Fruit fly (Drosophila melanogaster) whole organism: ENCODE data around the gene ase.

ENCODE experiments used
- Dll ChIP-seq: fragments of >200 bp; optimal IDR thresholded peaks from 2 replicates; lab custom pipeline; 2017
- psq ChIP-seq: fragments of >200 bp; optimal IDR thresholded peaks from 2 replicates; lab custom pipeline; 2017

- TF ChIP-seq Dll (lab: Kevin White, UChicago) (no peak), psq (lab: Kevin White, UChicago) (no peak)
Measured at dm6 chrX:478766-479165, 18.2 kb downstream of the ase start, which contains the start of gene CG32817.
